Worm (Caenorhabditis elegans): ENCODE measurements around the gene nhr-234.
A peak's percentile ranks its signal among the peaks of the same experiment; 100 is the strongest.

DNA sequence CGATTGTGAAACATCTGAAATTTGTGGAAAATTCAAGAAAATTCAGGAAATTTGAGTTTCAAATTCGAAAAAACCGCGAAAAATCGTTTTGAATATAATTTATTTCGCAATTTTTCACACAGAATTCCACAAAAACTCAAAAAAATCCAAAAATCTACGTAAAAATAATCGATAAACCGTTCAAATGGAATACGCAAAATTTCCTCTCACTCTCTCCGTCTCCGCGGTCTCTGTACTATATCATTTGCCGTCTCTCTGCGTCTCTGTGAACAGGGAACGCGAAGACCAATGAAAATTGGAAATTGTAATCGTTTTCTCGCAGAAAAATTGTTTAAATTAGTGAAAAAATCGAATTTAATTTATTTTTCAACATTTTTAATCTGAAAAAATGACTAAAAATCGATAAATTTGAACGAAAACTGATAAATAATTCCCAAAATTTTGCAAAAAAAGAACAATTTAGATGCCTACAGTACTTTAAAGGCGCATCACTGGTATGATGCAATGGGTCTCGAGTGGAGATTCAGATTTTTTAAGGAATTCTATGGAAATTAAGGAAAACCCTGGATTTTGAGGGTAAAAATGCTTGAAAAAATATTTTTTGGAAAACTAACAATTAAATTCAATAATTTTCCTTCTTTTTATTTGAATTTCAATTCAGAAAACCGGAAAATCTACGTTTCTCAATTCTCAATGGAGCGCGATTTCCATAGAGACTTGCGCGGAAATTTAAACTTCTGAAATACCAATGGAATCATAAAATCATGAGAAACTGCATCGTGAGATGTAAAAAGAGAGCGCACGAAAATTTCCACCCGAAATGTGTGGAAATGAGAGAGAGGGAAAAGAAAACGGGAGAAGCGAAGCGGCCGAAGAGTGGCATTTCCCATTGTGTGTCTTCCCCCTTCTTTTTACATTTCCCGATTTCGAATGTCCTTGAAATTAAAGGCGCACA is 32.5 kb upstream of the nhr-234 start, which contains the start of the genes ceh-100 and lips-15:
- TF ChIP-seq nhr-237 (tag; optimal IDR thresholded peaks at IDR 0.05) (no peak), nhr-76 (tag; optimal IDR thresholded peaks at IDR 0.05) (no peak), ztf-11 (tag; optimal IDR thresholded peaks at IDR 0.05) (no peak), nhr-77 (tag; optimal IDR thresholded peaks at IDR 0.05) (no peak), ceh-82 (tag; optimal IDR thresholded peaks at IDR 0.05) (no peak), elt-3 (tag; optimal IDR thresholded peaks at IDR 0.05) (no peak), nhr-12 (tag; optimal IDR thresholded peaks at IDR 0.05) (no peak), snpc-4 (tag; optimal IDR thresholded peaks at IDR 0.05) (no peak), egl-5 (tag; optimal IDR thresholded peaks at IDR 0.05) (peak; percentile 37), nhr-25 (tag; optimal IDR thresholded peaks at IDR 0.05) (peak; percentile 56), egl-27 (tag; optimal IDR thresholded peaks at IDR 0.05) (no peak), nhr-11 (tag; optimal IDR thresholded peaks at IDR 0.05) (no peak)
